Worm (Caenorhabditis elegans): ENCODE measurements around the gene str-123.

ce11 chrX:12754043-12754442 lies 36.1 kb upstream of the str-123 start:
- TF ChIP-seq dao-5 (tag; optimal IDR thresholded peaks at IDR 0.05) (no peak), W03F9.2 (tag; optimal IDR thresholded peaks at IDR 0.05) (no peak), him-1 (tag; optimal IDR thresholded peaks at IDR 0.05) (no peak)
